Worm (Caenorhabditis elegans): Measurements from ENCODE around the gene mrps-21.
A peak's percentile ranks its signal among the peaks of the same experiment; 100 is the strongest.

mrps-21 gene

DNA sequence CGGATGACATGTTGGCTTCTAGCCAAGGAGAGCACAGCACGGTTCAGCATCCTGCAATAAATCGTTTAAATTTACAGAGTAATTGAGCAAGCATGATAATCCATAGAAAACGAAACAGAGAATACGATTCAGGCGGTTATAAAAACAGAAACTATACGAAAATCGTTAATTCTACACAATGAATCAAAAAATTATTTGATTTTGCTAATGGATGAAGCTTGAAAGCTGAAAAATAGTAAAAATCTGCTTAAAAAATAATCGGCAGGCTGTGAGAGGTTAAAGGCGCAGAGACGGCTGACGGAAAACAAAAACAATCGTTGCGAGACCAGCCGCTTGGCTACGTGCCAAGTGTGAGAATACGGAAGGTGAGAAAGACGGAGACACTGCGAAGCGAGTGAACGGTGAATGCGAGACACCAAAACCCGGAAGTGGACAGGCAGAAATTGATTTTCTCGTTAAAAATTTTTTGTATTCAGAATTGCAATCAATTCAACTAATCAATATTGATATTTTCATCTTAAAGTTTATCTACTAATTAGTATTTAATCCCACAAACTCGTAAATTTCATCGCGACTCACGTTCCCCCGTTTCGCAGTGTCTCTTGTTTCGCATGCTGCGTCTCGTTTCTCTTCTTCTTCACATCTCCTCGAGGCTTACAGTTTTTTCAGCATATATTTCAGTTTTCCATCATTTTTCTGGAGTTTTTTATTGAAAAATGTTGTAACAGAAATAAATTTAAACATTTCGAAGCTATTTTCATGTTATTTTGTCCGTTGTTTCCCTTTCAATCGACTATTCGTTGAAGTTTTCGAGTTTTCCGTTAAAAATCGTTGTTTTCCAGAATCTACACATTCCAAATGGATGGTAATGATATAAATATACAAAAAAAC, 1.1 kb upstream of the mrps-21 start, which contains the start of the genes F29B9.11 and jmjd-1.2:
TSS of gene F29B9.11 (minus strand) at position 51 of the 891 bp plus-strand sequence.
TSS of gene jmjd-1.2 (plus strand) at position 841 of the 891 bp plus-strand sequence.
- TF ChIP-seq ZK546.5 (tag; optimal IDR thresholded peaks at IDR 0.05) (peak; percentile 72), crh-2 (tag; optimal IDR thresholded peaks at IDR 0.05) (peak; percentile 95), ztf-11 (tag; optimal IDR thresholded peaks at IDR 0.05) (no peak), Y55F3AM.14 (GFP tag; optimal IDR thresholded peaks at IDR 0.05) (peak; percentile 74), F13H6.1 (tag; optimal IDR thresholded peaks at IDR 0.05) (peak; percentile 92), nhr-23 (tag; optimal IDR thresholded peaks at IDR 0.05) (no peak), sem-4 (tag; optimal IDR thresholded peaks at IDR 0.05) (peak; percentile 93), R02D3.7 (tag; optimal IDR thresholded peaks at IDR 0.05) (peak; percentile 47), ama-1 (optimal IDR thresholded peaks at IDR 0.05) (no peak), mdl-1 (tag; optimal IDR thresholded peaks at IDR 0.05) (peak in 1 of 2 experiments; percentile 51), nhr-237 (tag; optimal IDR thresholded peaks at IDR 0.05) (peak; percentile 73), lin-11 (tag; optimal IDR thresholded peaks at IDR 0.05) (peak; percentile 91), mbf-1 (tag; optimal IDR thresholded peaks at IDR 0.05) (peak; percentile 2), lin-13 (GFP tag; optimal IDR thresholded peaks at IDR 0.05) (peak; percentile 93), nhr-11 (tag; optimal IDR thresholded peaks at IDR 0.05) (no peak), ceh-16 (tag; optimal IDR thresholded peaks at IDR 0.05) (peak; percentile 54), peb-1 (tag; optimal IDR thresholded peaks at IDR 0.05) (no peak), elt-3 (tag; optimal IDR thresholded peaks at IDR 0.05) (no peak), gmeb-1 (tag; optimal IDR thresholded peaks at IDR 0.05) (peak; percentile 79), unc-39 (tag; optimal IDR thresholded peaks at IDR 0.05) (no peak), aly-2 (tag; optimal IDR thresholded peaks at IDR 0.05) (no peak), unc-55 (GFP tag; optimal IDR thresholded peaks at IDR 0.05) (peak; percentile 89), C34F6.9 (tag; optimal IDR thresholded peaks at IDR 0.05) (peak; percentile 97), unc-62 (GFP tag; optimal IDR thresholded peaks at IDR 0.05) (peak; percentile 10), ztf-1 (GFP tag; conservative IDR thresholded peaks at IDR 0.05) (no peak), nhr-77 (tag; optimal IDR thresholded peaks at IDR 0.05) (peak; percentile 39), egl-27 (tag; optimal IDR thresholded peaks at IDR 0.05) (peak; percentile 78), mab-5 (tag; optimal IDR thresholded peaks at IDR 0.05) (peak; percentile 82), elt-1 (tag; optimal IDR thresholded peaks at IDR 0.05) (no peak), nhr-12 (tag; optimal IDR thresholded peaks at IDR 0.05) (no peak), lsy-2 (tag; optimal IDR thresholded peaks at IDR 0.05) (peak; percentile 87 to 95), snpc-4 (tag; optimal IDR thresholded peaks at IDR 0.05) (peak; percentile 78), nhr-21 (tag; optimal IDR thresholded peaks at IDR 0.05) (peak; percentile 89), nhr-129 (tag; optimal IDR thresholded peaks at IDR 0.05) (peak; percentile 84), ceh-82 (tag; optimal IDR thresholded peaks at IDR 0.05) (no peak), blmp-1 (tag; optimal IDR thresholded peaks at IDR 0.05; ENCODE audit: insufficient read depth) (peak; percentile 75), lin-39 (tag; optimal IDR thresholded peaks at IDR 0.05) (no peak), alr-1 (tag; optimal IDR thresholded peaks at IDR 0.05) (no peak), nhr-10 (tag; optimal IDR thresholded peaks at IDR 0.05) (peak; percentile 30), dmd-4 (tag; optimal IDR thresholded peaks at IDR 0.05) (no peak), fos-1 (tag; optimal IDR thresholded peaks at IDR 0.05) (peak; percentile 72), sma-3 (GFP tag; optimal IDR thresholded peaks at IDR 0.05) (peak; percentile 98), nhr-25 (tag; optimal IDR thresholded peaks at IDR 0.05) (peak; percentile 88), skn-1 (tag; optimal IDR thresholded peaks at IDR 0.05) (no peak), zag-1 (tag; optimal IDR thresholded peaks at IDR 0.05) (peak; percentile 68), ztf-4 (tag; optimal IDR thresholded peaks at IDR 0.05) (peak; percentile 76), nhr-6 (tag; optimal IDR thresholded peaks at IDR 0.05) (peak; percentile 55), sma-9 (GFP tag; optimal IDR thresholded peaks at IDR 0.05) (peak; percentile 88), sma-9 (tag; optimal IDR thresholded peaks at IDR 0.05) (no peak)

Data from whole organism, L2 larva.